Fruit fly (Drosophila melanogaster): ENCODE measurements around the gene nrv2.

The nrv2 gene

dm6 chr2L:6841349-6841748, 42.7 kb upstream of the nrv2 start (continued):
- TF ChIP-seq sc (optimal IDR thresholded peaks at IDR 0.05) (no peak), sc (GFP tag; optimal IDR thresholded peaks at IDR 0.05) (peak; percentile 73), Dref (GFP tag; IDR thresholded peaks at IDR 0.05) (no peak), CG43689 (GFP tag; IDR thresholded peaks at IDR 0.05) (no peak), Rx (GFP tag; IDR thresholded peaks at IDR 0.05) (peak; percentile 81), HmgZ (tag; optimal IDR thresholded peaks at IDR 0.05) (no peak), bowl (GFP tag; IDR thresholded peaks at IDR 0.05) (no peak), Hmr (GFP tag; optimal IDR thresholded peaks at IDR 0.05) (no peak), Hey (tag; optimal IDR thresholded peaks at IDR 0.05) (peak; percentile 81), HHEX (GFP tag; optimal IDR thresholded peaks at IDR 0.05) (peak; percentile 46), sna (GFP tag; IDR thresholded peaks at IDR 0.05; ENCODE audit: partially characterized antibody) (no peak), Poxn (GFP tag; IDR thresholded peaks at IDR 0.05) (no peak), insv (GFP tag; optimal IDR thresholded peaks at IDR 0.05) (no peak), z (GFP tag; IDR thresholded peaks at IDR 0.05) (0 out of 3 replicates have a peak, but pooled peaks have one; percentile 44), slou (GFP tag; optimal IDR thresholded peaks at IDR 0.05) (peak; percentile 57), CG2889 (GFP tag; IDR thresholded peaks at IDR 0.05) (0 out of 3 replicates have a peak, but pooled peaks have one; percentile 10), crp (GFP tag; optimal IDR thresholded peaks at IDR 0.05) (peak in 1 of 2 experiments; percentile 3), CG10979 (tag; optimal IDR thresholded peaks at IDR 0.05) (peak; percentile 89), en (GFP tag; optimal IDR thresholded peaks at IDR 0.05) (peak; percentile 61), lola (GFP tag; optimal IDR thresholded peaks at IDR 0.05) (peak in 1 of 3 experiments; percentile 91), CG6765 (GFP tag; optimal IDR thresholded peaks at IDR 0.05) (no peak), Sin3A (optimal IDR thresholded peaks at IDR 0.05) (no peak), Dip3 (GFP tag; optimal IDR thresholded peaks at IDR 0.05) (no peak), Deaf1 (tag; optimal IDR thresholded peaks at IDR 0.05) (peak; percentile 23), CG10565 (GFP tag; optimal IDR thresholded peaks at IDR 0.05) (no peak), Mad (GFP tag; optimal IDR thresholded peaks at IDR 0.05) (peak; percentile 35), CG17385 (GFP tag; optimal IDR thresholded peaks at IDR 0.05) (peak; percentile 45), CG1233 (GFP tag; optimal IDR thresholded peaks at IDR 0.05) (peak; percentile 56), ci (GFP tag; IDR thresholded peaks at IDR 0.05) (peak; percentile 91), mld (GFP tag; IDR thresholded peaks at IDR 0.05; ENCODE audit: partially characterized antibody) (no peak), Eip74EF (GFP tag; optimal IDR thresholded peaks at IDR 0.05) (peak in 1 of 2 experiments; percentile 46), ind (GFP tag; optimal IDR thresholded peaks at IDR 0.05) (peak; percentile 50), CG6272 (GFP tag; IDR thresholded peaks at IDR 0.05) (peak; percentile 68), sens (GFP tag) (peak; percentile 98), CG8924 (tag; optimal IDR thresholded peaks at IDR 0.05) (peak; percentile 81), pho (GFP tag; optimal IDR thresholded peaks at IDR 0.05) (peak; percentile 13), CG8290 (GFP tag; optimal IDR thresholded peaks at IDR 0.05) (peak; percentile 54), CG8290 (tag; optimal IDR thresholded peaks at IDR 0.05) (peak in 1 of 2 experiments; percentile 60), vnd (GFP tag; IDR thresholded peaks at IDR 0.05; ENCODE audit: partially characterized antibody) (no peak), yki (optimal IDR thresholded peaks at IDR 0.05) (no peak), CG4404 (GFP tag; IDR thresholded peaks at IDR 0.05) (peak; percentile 88), Aef1 (GFP tag; IDR thresholded peaks at IDR 0.05) (peak; percentile 51; the same call in 1 of the 3 replicates), CG15011 (GFP tag; optimal IDR thresholded peaks at IDR 0.05) (peak; percentile 11), CG16863 (GFP tag; optimal IDR thresholded peaks at IDR 0.05) (peak; percentile 68), CG4707 (GFP tag; optimal IDR thresholded peaks at IDR 0.05) (peak; percentile 46), CG13894 (tag; optimal IDR thresholded peaks at IDR 0.05) (no peak), CG13775 (GFP tag; optimal IDR thresholded peaks at IDR 0.05) (peak; percentile 63), Abd-B (GFP tag; optimal IDR thresholded peaks at IDR 0.05) (peak; percentile 57), nom (GFP tag; optimal IDR thresholded peaks at IDR 0.05) (no peak), CG4282 (GFP tag; optimal IDR thresholded peaks at IDR 0.05) (no peak), her (GFP tag; optimal IDR thresholded peaks at IDR 0.05) (peak; percentile 47), Dip2 (GFP tag; IDR thresholded peaks at IDR 0.05) (no peak)
